Worm (Caenorhabditis elegans) whole organism, midembryonic: ENCODE measurements around the gene daf-36.

ENCODE experiments used
- T22C8.4 ChIP-seq: fragments of 200-800 bp; sonication (Bioruptor generic); IDR thresholded peaks from 2 replicates; pipeline ENCODE4 v1.3.6; 2022; ENCODE audit warnings: missing genetic modification characterization, missing compliant biosample characterization
- flt-1 ChIP-seq: fragments of 200-800 bp; sonication (Bioruptor generic); IDR thresholded peaks from 2 replicates; pipeline ENCODE4 v1.3.6; 2022; ENCODE audit warnings: missing genetic modification characterization, missing compliant biosample characterization
- med-1 ChIP-seq: sonication (generic microtip); optimal IDR thresholded peaks from 2 replicates; lab custom pipeline; 2017; ENCODE audit warnings: missing genetic modification characterization, mild to moderate bottlenecking, missing compliant biosample characterization, antibody characterized with exemption, missing genetic modification reagents; ENCODE audit not compliant: insufficient read depth
- ztf-23 ChIP-seq: fragments of 200-800 bp; sonication (Bioruptor generic); IDR thresholded peaks from 2 replicates; pipeline ENCODE4 v1.3.6; 2022; ENCODE audit warnings: missing genetic modification reagents, missing genetic modification characterization, missing compliant biosample characterization
- ztf-29 ChIP-seq: fragments of 200-800 bp; sonication (Bioruptor generic); IDR thresholded peaks from 2 replicates; pipeline ENCODE4 v1.3.6; 2022; ENCODE audit warnings: missing genetic modification reagents, missing genetic modification characterization, missing compliant biosample characterization

DNA sequence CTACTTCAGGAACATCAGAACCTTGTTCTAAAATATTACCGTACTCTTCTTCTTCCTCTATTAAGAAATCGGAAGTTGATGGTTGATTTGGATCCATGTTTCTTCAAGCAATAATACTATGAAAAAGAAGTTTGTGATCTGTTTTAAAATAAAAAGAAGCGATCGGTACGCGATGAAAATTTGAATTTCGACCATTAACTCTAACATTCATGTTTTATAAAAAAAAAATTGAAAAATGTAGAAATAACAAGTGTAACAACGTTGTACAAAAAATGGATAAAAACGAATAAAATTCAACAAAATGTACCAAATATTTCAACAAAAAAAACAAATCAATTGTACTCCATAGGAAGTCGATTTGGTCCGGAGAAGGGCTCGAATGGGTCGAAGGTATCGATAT is 15.3 kb downstream of the daf-36 start, which contains the start of gene tftc-3:
- TF ChIP-seq ztf-23 (GFP tag; lab: Robert Waterston, UW) (no peak), T22C8.4 (GFP tag; lab: Robert Waterston, UW) (no peak), med-1 (GFP tag; lab: Kevin White, UChicago) (no peak), flt-1 (GFP tag; lab: Robert Waterston, UW) (no peak), ztf-29 (GFP tag; lab: Robert Waterston, UW) (no peak)
